Fruit fly (Drosophila melanogaster): ENCODE data around the gene CG9628.

CG9628 gene

DNA sequence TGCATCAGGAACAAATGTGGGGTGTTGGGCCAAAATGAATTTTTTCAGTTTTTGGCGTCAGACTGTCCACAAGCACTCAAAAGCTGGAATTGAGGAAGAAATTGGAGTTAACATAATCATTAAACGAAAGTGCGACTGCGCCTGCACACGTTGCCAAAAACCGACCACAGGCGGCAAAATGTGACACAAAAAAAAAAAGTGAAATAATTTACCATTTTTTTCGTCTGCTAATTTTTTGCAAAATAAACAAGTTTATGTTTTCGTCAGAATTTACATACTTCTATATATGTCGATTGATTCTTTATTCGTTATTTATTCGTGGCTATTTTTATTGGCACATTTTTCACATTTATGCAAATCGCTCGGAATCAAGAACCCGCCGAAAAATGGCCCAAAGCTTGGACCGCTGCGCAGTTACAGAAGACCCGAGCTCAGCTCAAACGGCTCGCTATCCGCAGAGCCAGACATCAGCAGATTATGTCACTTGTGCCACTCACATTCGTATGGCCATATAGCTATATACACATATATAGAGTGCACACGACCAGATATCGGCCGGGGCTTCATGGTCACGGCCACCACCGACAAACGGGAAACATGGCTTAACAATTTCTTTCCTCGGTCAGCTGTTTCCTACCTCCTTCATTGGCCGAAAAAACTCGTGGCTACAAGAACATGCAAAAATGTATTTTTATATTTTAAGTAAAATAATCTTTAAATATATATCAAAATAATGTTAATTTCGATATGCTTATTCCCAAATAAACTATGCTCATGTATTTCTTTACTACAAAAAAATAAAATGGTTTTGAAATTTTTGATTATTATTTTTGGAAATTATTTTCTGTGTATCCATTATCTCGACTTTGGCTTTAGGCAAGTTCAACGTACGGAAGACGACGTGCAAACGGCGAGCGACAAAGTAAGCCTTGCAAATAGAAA is 6.2 kb upstream of the CG9628 start (continued):
- TF ChIP-seq Eip93F (GFP tag; optimal IDR thresholded peaks at IDR 0.05) (no peak), CG16779 (tag; optimal IDR thresholded peaks at IDR 0.05) (no peak), CG1621 (tag; optimal IDR thresholded peaks at IDR 0.05) (no peak), CG6276 (GFP tag; optimal IDR thresholded peaks at IDR 0.05) (peak; percentile 33), Smox (GFP tag; optimal IDR thresholded peaks at IDR 0.05) (no peak), CG6854 (GFP tag; optimal IDR thresholded peaks at IDR 0.05) (no peak), CG6808 (GFP tag; optimal IDR thresholded peaks at IDR 0.05) (no peak), fkh (GFP tag; optimal IDR thresholded peaks at IDR 0.05) (no peak), salr (GFP tag; optimal IDR thresholded peaks at IDR 0.05) (no peak), Blimp-1 (GFP tag; optimal IDR thresholded peaks at IDR 0.05) (no peak), Hr4 (GFP tag; optimal IDR thresholded peaks at IDR 0.05) (peak; percentile 25), cyc (GFP tag; optimal IDR thresholded peaks at IDR 0.05) (no peak), CG8319 (GFP tag; optimal IDR thresholded peaks at IDR 0.05) (no peak), pdm3 (GFP tag; optimal IDR thresholded peaks at IDR 0.05) (no peak), eg (GFP tag; IDR thresholded peaks at IDR 0.05) (no peak), CG31627 (GFP tag; optimal IDR thresholded peaks at IDR 0.05) (no peak), Hr39 (GFP tag; optimal IDR thresholded peaks at IDR 0.05) (no peak), CG32006 (GFP tag; optimal IDR thresholded peaks at IDR 0.05) (peak; percentile 67), CG11762 (GFP tag; optimal IDR thresholded peaks at IDR 0.05; ENCODE audit: insufficient read depth) (no peak), OdsH (GFP tag; optimal IDR thresholded peaks at IDR 0.05) (peak; percentile 4), svp (GFP tag) (no peak), CG6792 (GFP tag; optimal IDR thresholded peaks at IDR 0.05) (no peak), CG4318 (GFP tag; optimal IDR thresholded peaks at IDR 0.05) (peak; percentile 31), Ets21C (GFP tag; optimal IDR thresholded peaks at IDR 0.05) (no peak), Ets96B (tag; optimal IDR thresholded peaks at IDR 0.05) (no peak), Sox102F (GFP tag; optimal IDR thresholded peaks at IDR 0.05) (no peak), lz (GFP tag; optimal IDR thresholded peaks at IDR 0.05) (no peak), CG10631 (GFP tag; optimal IDR thresholded peaks at IDR 0.05) (no peak), CG34406 (GFP tag; optimal IDR thresholded peaks at IDR 0.05) (no peak), CG8632 (GFP tag; optimal IDR thresholded peaks at IDR 0.05) (no peak), vri (GFP tag; optimal IDR thresholded peaks at IDR 0.05) (no peak), Eip78C (GFP tag) (no peak), CG15336 (GFP tag; IDR thresholded peaks at IDR 0.05) (peak; percentile 74), Hr38 (GFP tag; optimal IDR thresholded peaks at IDR 0.05) (no peak), ss (GFP tag; optimal IDR thresholded peaks at IDR 0.05) (no peak), fd85E (GFP tag; optimal IDR thresholded peaks at IDR 0.05) (no peak), CG8119 (GFP tag; IDR thresholded peaks at IDR 0.05) (peak; percentile 54; the same call in 2 of the 3 replicates), Sox14 (GFP tag; optimal IDR thresholded peaks at IDR 0.05) (no peak), dac (GFP tag; optimal IDR thresholded peaks at IDR 0.05) (no peak)

DNA sequence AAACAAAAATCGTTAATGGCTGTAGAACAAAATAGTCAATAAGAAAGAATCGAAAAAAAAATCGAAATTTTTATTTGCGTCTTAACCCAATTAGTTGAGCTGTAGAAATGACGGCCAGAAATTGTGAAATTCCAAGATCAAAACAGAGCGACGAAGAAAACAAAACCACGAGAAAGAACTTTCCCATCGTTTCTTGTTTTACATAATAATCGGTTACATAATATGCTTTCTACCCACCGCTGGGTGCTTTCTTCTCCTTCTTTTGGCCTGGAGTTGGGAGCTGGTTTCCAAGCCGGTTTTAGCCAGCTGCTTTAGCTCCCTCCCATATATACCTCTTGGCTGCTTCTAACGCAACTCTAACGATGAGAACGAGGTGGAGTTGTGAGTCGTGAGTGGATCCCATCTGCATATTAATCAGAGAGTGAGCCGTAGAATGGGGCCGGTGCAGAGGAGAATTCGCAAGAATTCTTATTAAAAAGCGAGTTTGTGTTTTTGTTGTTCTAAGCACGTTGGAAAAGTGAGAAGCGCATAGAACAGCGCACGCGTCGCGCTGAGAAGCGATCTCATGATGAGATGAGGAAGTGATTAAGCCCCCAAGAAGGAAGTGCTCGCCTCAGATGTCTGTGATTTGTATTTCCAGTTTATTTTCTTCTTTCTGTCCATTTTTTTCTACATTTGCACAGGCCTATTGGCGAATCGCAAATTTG is 4.9 kb upstream of the CG9628 start:
- no peak for TF ChIP-seq CG8319 (GFP tag; optimal IDR thresholded peaks at IDR 0.05)
- no peak for TF ChIP-seq fkh (GFP tag; optimal IDR thresholded peaks at IDR 0.05)
- TF ChIP-seq CG15336 (GFP tag; IDR thresholded peaks at IDR 0.05): no peak
- TF ChIP-seq CG6808 (GFP tag; optimal IDR thresholded peaks at IDR 0.05): no peak
- TF ChIP-seq spab (GFP tag; optimal IDR thresholded peaks at IDR 0.05): no peak
- no peak for TF ChIP-seq dsx (GFP tag; optimal IDR thresholded peaks at IDR 0.05; ENCODE audit: poor library complexity, severe bottlenecking)
- TF ChIP-seq CG6163 (GFP tag; IDR thresholded peaks at IDR 0.05): 0 out of 3 replicates have a peak, but pooled peaks have one; percentile 24

All from whole organism, prepupa.